Fruit fly (Drosophila melanogaster) whole organism, embryonic: ENCODE measurements around the gene CG2021.

Experiments used
- ATbp ChIP-seq: fragments of 200-800 bp; sonication (Bioruptor generic); optimal IDR thresholded peaks from 2 replicates; lab custom pipeline; 2017; ENCODE audit warnings: missing biosample characterization, mild to moderate bottlenecking, missing genetic modification characterization, missing genetic modification reagents
- Bgb ChIP-seq: fragments of 200-800 bp; sonication (Bioruptor generic); IDR thresholded peaks from 2 replicates; pipeline ENCODE4 v1.3.6; 2022; ENCODE audit warnings: missing biosample characterization, missing genetic modification characterization; ENCODE audit not compliant: partially characterized antibody
- Blimp-1 ChIP-seq: fragments of 200-800 bp; sonication (Bioruptor generic); optimal IDR thresholded peaks from 3 replicates; lab custom pipeline; 2018; ENCODE audit warnings: missing biosample characterization, missing genetic modification characterization, mild to moderate bottlenecking, moderate library complexity, missing genetic modification reagents
- CG10274 ChIP-seq: fragments of 200-800 bp; sonication (Bioruptor generic); optimal IDR thresholded peaks from 3 replicates; lab custom pipeline; 2017; ENCODE audit warnings: missing biosample characterization, mild to moderate bottlenecking, missing genetic modification characterization
- CG11085 ChIP-seq: fragments of 200-800 bp; sonication (Bioruptor generic); IDR thresholded peaks from 2 replicates; pipeline ENCODE4 v1.3.6; 2022; ENCODE audit warnings: missing biosample characterization, missing genetic modification characterization
- CG13123 ChIP-seq: fragments of 200-800 bp; sonication (Bioruptor generic); optimal IDR thresholded peaks from 2 replicates; lab custom pipeline; 2016; ENCODE audit warnings: missing biosample characterization, missing genetic modification characterization
- CG15269 ChIP-seq: fragments of 200-800 bp; sonication (Bioruptor generic); optimal IDR thresholded peaks from 2 replicates; lab custom pipeline; 2018; ENCODE audit warnings: missing biosample characterization, mild to moderate bottlenecking, missing genetic modification characterization, moderate library complexity
- CG1529 ChIP-seq: fragments of 200-800 bp; sonication (Bioruptor generic); optimal IDR thresholded peaks from 3 replicates; lab custom pipeline; 2018; ENCODE audit warnings: missing biosample characterization, missing genetic modification characterization
- CG16779 ChIP-seq: fragments of 200-800 bp; sonication (Bioruptor generic); IDR thresholded peaks from 2 replicates; pipeline ENCODE4 v1.3.6; 2022; ENCODE audit warnings: missing biosample characterization, missing genetic modification characterization
- CG17829 ChIP-seq: fragments of 200-800 bp; optimal IDR thresholded peaks from 2 replicates; lab custom pipeline; 2019; ENCODE audit warnings: missing biosample characterization, mild to moderate bottlenecking, missing genetic modification characterization, moderate library complexity
- CG1832 ChIP-seq: fragments of 200-800 bp; sonication (Bioruptor generic); optimal IDR thresholded peaks from 2 replicates; lab custom pipeline; 2017; ENCODE audit warnings: missing biosample characterization, mild to moderate bottlenecking, missing genetic modification characterization, inconsistent platforms
- CG2199 ChIP-seq: fragments of 200-800 bp; sonication (Bioruptor generic); IDR thresholded peaks from 3 replicates; pipeline ENCODE4 v1.3.6; 2022; ENCODE audit warnings: missing biosample characterization, missing genetic modification characterization
- CG2889 ChIP-seq: fragments of 200-800 bp; sonication (Bioruptor generic); IDR thresholded peaks from 3 replicates; pipeline ENCODE4 v1.3.6; 2022; ENCODE audit warnings: missing biosample characterization, missing genetic modification characterization
- CG42726 ChIP-seq: fragments of 200-800 bp; sonication (Bioruptor generic); IDR thresholded peaks from 2 replicates; pipeline ENCODE4 v1.3.6; 2022; ENCODE audit warnings: missing biosample characterization, missing genetic modification characterization; ENCODE audit not compliant: partially characterized antibody
- CG43689 ChIP-seq: fragments of 200-800 bp; sonication (Bioruptor generic); IDR thresholded peaks from 2 replicates; pipeline ENCODE4 v1.3.6; 2022; ENCODE audit warnings: missing biosample characterization, missing genetic modification characterization
- CG4617 ChIP-seq: fragments of 200-800 bp; sonication (Bioruptor generic); optimal IDR thresholded peaks from 3 replicates; lab custom pipeline; 2016; ENCODE audit warnings: missing biosample characterization, missing genetic modification characterization, borderline replicate concordance
- CG6175 ChIP-seq: fragments of 200-800 bp; sonication (Bioruptor generic); IDR thresholded peaks from 3 replicates; pipeline ENCODE4 v1.3.6; 2022; ENCODE audit warnings: missing biosample characterization, missing genetic modification characterization
- CG7928 ChIP-seq: fragments of 200-800 bp; sonication (Bioruptor generic); optimal IDR thresholded peaks from 2 replicates; lab custom pipeline; 2017; ENCODE audit warnings: missing biosample characterization, mild to moderate bottlenecking, missing genetic modification characterization
- CG9797 ChIP-seq: fragments of 200-800 bp; sonication (Bioruptor generic); optimal IDR thresholded peaks from 3 replicates; lab custom pipeline; 2018; ENCODE audit warnings: missing biosample characterization, mild to moderate bottlenecking, missing genetic modification characterization
- CkIIα-i1 ChIP-seq: fragments of 200-800 bp; sonication (Bioruptor generic); IDR thresholded peaks from 2 replicates; pipeline ENCODE4 v1.3.6; 2022; ENCODE audit warnings: missing biosample characterization, missing genetic modification characterization
- D ChIP-seq, 2 experiments: fragments of 200-800 bp in 1 of 2; fragments of >200 bp in 1 of 2; sonication (Bioruptor generic) in 1 of 2; optimal IDR thresholded peaks; 2 replicates in 1 of 2; 3 replicates in 1 of 2; lab custom pipeline; 2017; ENCODE audit warnings: mild to moderate bottlenecking in 1 of 2, missing biosample characterization in 1 of 2, missing genetic modification characterization in 1 of 2, missing genetic modification reagents in 1 of 2
- HmgZ ChIP-seq: fragments of 200-800 bp; sonication (Bioruptor generic); optimal IDR thresholded peaks from 2 replicates; lab custom pipeline; 2018; ENCODE audit warnings: missing biosample characterization, mild to moderate bottlenecking, missing genetic modification characterization
- Hsf ChIP-seq: fragments of 200-800 bp; sonication (Bioruptor generic); optimal IDR thresholded peaks from 3 replicates; lab custom pipeline; 2016; ENCODE audit warnings: missing biosample characterization, missing genetic modification characterization
- Med ChIP-seq: fragments of 200-800 bp; sonication (Bioruptor generic); peaks from one replicate; lab custom pipeline; 2016; ENCODE audit warnings: missing biosample characterization, missing genetic modification characterization, mild to moderate bottlenecking, inconsistent platforms, moderate library complexity
- Mes4 ChIP-seq: fragments of 200-800 bp; sonication (Bioruptor generic); optimal IDR thresholded peaks from 2 replicates; lab custom pipeline; 2016; ENCODE audit warnings: missing biosample characterization, missing genetic modification characterization
- NC2α ChIP-seq: fragments of 200-800 bp; sonication (Bioruptor generic); optimal IDR thresholded peaks from 2 replicates; lab custom pipeline; 2016; ENCODE audit warnings: missing biosample characterization, missing genetic modification characterization
- Side ChIP-seq: fragments of 200-800 bp; sonication (Bioruptor generic); optimal IDR thresholded peaks from 2 replicates; lab custom pipeline; 2016; ENCODE audit warnings: missing biosample characterization, missing genetic modification characterization
- bigmax ChIP-seq: fragments of 200-800 bp; sonication (Bioruptor generic); optimal IDR thresholded peaks from 2 replicates; lab custom pipeline; 2018; ENCODE audit warnings: missing biosample characterization, mild to moderate bottlenecking, missing genetic modification characterization
- croc ChIP-seq: fragments of 200-800 bp; sonication (Bioruptor generic); conservative IDR thresholded peaks from 3 replicates; pipeline ENCODE4 v1.3.6; 2022; ENCODE audit warnings: missing biosample characterization, missing genetic modification characterization
- dysf ChIP-seq: fragments of 200-800 bp; sonication (Bioruptor generic); IDR thresholded peaks from 3 replicates; pipeline ENCODE4 v1.3.6; 2022; ENCODE audit warnings: missing biosample characterization, missing genetic modification characterization
- eyg ChIP-seq: fragments of 200-800 bp; sonication (Bioruptor generic); optimal IDR thresholded peaks from 3 replicates; lab custom pipeline; 2016; ENCODE audit warnings: missing biosample characterization, missing genetic modification characterization
- fd64A ChIP-seq: fragments of 200-800 bp; sonication (Bioruptor generic); optimal IDR thresholded peaks from 3 replicates; lab custom pipeline; 2018; ENCODE audit warnings: missing biosample characterization, mild to moderate bottlenecking, missing genetic modification characterization
- fru ChIP-seq: fragments of >200 bp; optimal IDR thresholded peaks from 2 replicates; lab custom pipeline; 2017
- ftz-f1 ChIP-seq: fragments of 200-800 bp; sonication (Bioruptor generic); optimal IDR thresholded peaks from 2 replicates; lab custom pipeline; 2016; ENCODE audit warnings: missing biosample characterization, missing genetic modification characterization
- gfzf ChIP-seq: fragments of 200-800 bp; sonication (Bioruptor generic); optimal IDR thresholded peaks from 2 replicates; lab custom pipeline; 2016; ENCODE audit warnings: missing biosample characterization, mild to moderate bottlenecking, missing genetic modification characterization, moderate library complexity
- ind ChIP-seq: fragments of 200-800 bp; sonication (Bioruptor generic); optimal IDR thresholded peaks from 3 replicates; lab custom pipeline; 2016; ENCODE audit warnings: missing biosample characterization, missing genetic modification characterization
- jigr1 ChIP-seq: fragments of 200-800 bp; sonication (Bioruptor generic); IDR thresholded peaks from 3 replicates; pipeline ENCODE4 v1.3.6; 2022; ENCODE audit warnings: missing biosample characterization, missing genetic modification characterization
- odd ChIP-seq: fragments of 200-800 bp; sonication (Bioruptor generic); optimal IDR thresholded peaks from 2 replicates; lab custom pipeline; 2017; ENCODE audit warnings: missing biosample characterization, mild to moderate bottlenecking, missing genetic modification characterization
- otp ChIP-seq: fragments of 200-800 bp; sonication (Bioruptor generic); IDR thresholded peaks from 3 replicates; pipeline ENCODE4, ENCODE4 v1.3.6; 2022; ENCODE audit warnings: missing biosample characterization, missing genetic modification characterization
- pfk ChIP-seq: fragments of 200-800 bp; sonication (Bioruptor generic); optimal IDR thresholded peaks from 2 replicates; lab custom pipeline; 2018; ENCODE audit warnings: missing biosample characterization, mild to moderate bottlenecking, missing genetic modification characterization, moderate library complexity
- prd ChIP-seq, 3 experiments: fragments of >200 bp in 2 of 3; fragments of 200-800 bp in 1 of 3; sonication (Bioruptor generic) in 1 of 3; optimal IDR thresholded peaks in 2 of 3; IDR thresholded peaks in 1 of 3; 2 replicates in 2 of 3; 3 replicates in 1 of 3; pipeline versions ENCODE4 v1.3.6 to Lab custom; 2017 to 2022; ENCODE audit warnings: missing biosample characterization in 1 of 3, missing genetic modification characterization in 1 of 3
- pros ChIP-seq: fragments of 200-800 bp; sonication (Bioruptor generic); optimal IDR thresholded peaks from 3 replicates; lab custom pipeline; 2019; ENCODE audit warnings: missing biosample characterization, mild to moderate bottlenecking, missing genetic modification characterization, moderate library complexity
- schlank ChIP-seq: fragments of 200-800 bp; sonication (Bioruptor generic); optimal IDR thresholded peaks from 2 replicates; lab custom pipeline; 2018; ENCODE audit warnings: missing biosample characterization, mild to moderate bottlenecking, missing genetic modification characterization
- sd ChIP-seq: fragments of 200-800 bp; sonication (Bioruptor generic); optimal IDR thresholded peaks from 3 replicates; lab custom pipeline; 2018; ENCODE audit warnings: missing biosample characterization, mild to moderate bottlenecking, missing genetic modification characterization, moderate library complexity
- shn ChIP-seq: fragments of 200-800 bp; sonication (Bioruptor generic); optimal IDR thresholded peaks from 3 replicates; lab custom pipeline; 2016; ENCODE audit warnings: missing biosample characterization, missing genetic modification characterization
- sob ChIP-seq: fragments of 200-800 bp; sonication (Bioruptor generic); IDR thresholded peaks from 2 replicates; pipeline ENCODE4 v1.3.6; 2022; ENCODE audit warnings: missing biosample characterization, missing genetic modification characterization
- ssp ChIP-seq: fragments of 200-800 bp; sonication (Bioruptor generic); IDR thresholded peaks from 2 replicates; pipeline ENCODE4 v1.3.6; 2022; ENCODE audit warnings: missing biosample characterization, missing genetic modification characterization
- tll ChIP-seq, 2 experiments: fragments of 200-800 bp in 1 of 2; fragments of >200 bp in 1 of 2; sonication (Bioruptor generic) in 1 of 2; optimal IDR thresholded peaks; 2 replicates each; lab custom pipeline; 2017 to 2019; ENCODE audit warnings: missing biosample characterization in 2 of 2, missing genetic modification characterization in 2 of 2, mild to moderate bottlenecking in 1 of 2, moderate library complexity in 1 of 2
- tup ChIP-seq: fragments of 200-800 bp; sonication (Bioruptor generic); optimal IDR thresholded peaks from 2 replicates; lab custom pipeline; 2016; ENCODE audit warnings: missing biosample characterization, mild to moderate bottlenecking, missing genetic modification characterization, moderate library complexity

Gene CG2021

dm6 chr3L:1794943-1795696, 17.9 kb upstream of the CG2021 start, which contains the start of the genes alpha-Spec, dlt and Cdc37 (continued):
- peak; percentile 32 for TF ChIP-seq HmgZ (tag; lab: Kevin White, UChicago)
- peak; percentile 70 for TF ChIP-seq CG17829
- no peak for TF ChIP-seq croc
- no peak for TF ChIP-seq prd (optimal IDR thresholded peaks at IDR 0.05; lab: Kevin White, UChicago)
- TF ChIP-seq prd (GFP tag; IDR thresholded peaks at IDR 0.05; lab: Robert Waterston, UW), result no peak
- no peak for TF ChIP-seq tll (GFP tag; optimal IDR thresholded peaks at IDR 0.05; lab: Kevin White, UChicago)
- TF ChIP-seq CG7928, result peak; percentile 34
- no peak for TF ChIP-seq CG1832 (GFP tag; lab: Kevin White, UChicago)
- no peak for TF ChIP-seq Mes4 (GFP tag; lab: Kevin White, UChicago)
- 0 out of 2 replicates have a peak, but pooled peaks have one; percentile 41 for TF ChIP-seq sob (GFP tag; lab: Robert Waterston, UW)
- peak; percentile 78 for TF ChIP-seq CG4617
- TF ChIP-seq D (optimal IDR thresholded peaks at IDR 0.05; lab: Kevin White, UChicago), result no peak
- no peak for TF ChIP-seq D (GFP tag; optimal IDR thresholded peaks at IDR 0.05; lab: Kevin White, UChicago)
- no peak for TF ChIP-seq fru (lab: Kevin White, UChicago)
- TF ChIP-seq pros (GFP tag; lab: Kevin White, UChicago), result peak; percentile 15
- no peak for TF ChIP-seq Blimp-1 (GFP tag; lab: Kevin White, UChicago)
- no peak for TF ChIP-seq ATbp (GFP tag; lab: Kevin White, UChicago)
- no peak for TF ChIP-seq CG13123
- TF ChIP-seq Bgb (GFP tag; lab: Robert Waterston, UW), result peak; percentile 79
- peak; percentile 92 for TF ChIP-seq gfzf (GFP tag; lab: Kevin White, UChicago)
- TF ChIP-seq Med (GFP tag; lab: Kevin White, UChicago), result peak; percentile 91
- TF ChIP-seq Hsf (GFP tag; lab: Kevin White, UChicago), result peak; percentile 35
- no peak for TF ChIP-seq pfk (GFP tag; lab: Kevin White, UChicago)
- TF ChIP-seq CkIIα-i1 (GFP tag; lab: Robert Waterston, UW), result no peak
- TF ChIP-seq CG2199 (GFP tag; lab: Robert Waterston, UW), result no peak
- peak; percentile 8 for TF ChIP-seq NC2α (GFP tag; lab: Kevin White, UChicago)
- no peak for TF ChIP-seq CG15269
- TF ChIP-seq sd, result no peak
- no peak for TF ChIP-seq fd64A
- no peak for TF ChIP-seq jigr1
- peak; percentile 30 for TF ChIP-seq Side
- TF ChIP-seq odd (GFP tag; lab: Kevin White, UChicago), result no peak
- no peak for TF ChIP-seq tup
- TF ChIP-seq ind (GFP tag; lab: Kevin White, UChicago), result no peak
- no peak for TF ChIP-seq schlank (tag; lab: Kevin White, UChicago)
- TF ChIP-seq CG9797, result peak; percentile 88
- no peak for TF ChIP-seq CG11085 (GFP tag; lab: Robert Waterston, UW)
- TF ChIP-seq ssp (GFP tag; lab: Robert Waterston, UW), result 0 out of 2 replicates have a peak, but pooled peaks have one; percentile 19
- TF ChIP-seq CG42726 (GFP tag; lab: Robert Waterston, UW), result peak; percentile 66
- TF ChIP-seq CG10274 (GFP tag; lab: Kevin White, UChicago), result no peak
- peak; percentile 34 for TF ChIP-seq eyg (GFP tag; lab: Kevin White, UChicago)
- TF ChIP-seq CG1529 (GFP tag; lab: Kevin White, UChicago), result no peak
- TF ChIP-seq CG43689 (GFP tag; lab: Robert Waterston, UW), result no peak
- TF ChIP-seq CG2889 (GFP tag; lab: Robert Waterston, UW), result no peak
- TF ChIP-seq CG16779 (GFP tag; lab: Robert Waterston, UW), result no peak
- TF ChIP-seq shn (GFP tag; lab: Kevin White, UChicago), result no peak
- no peak for TF ChIP-seq otp
- no peak for TF ChIP-seq bigmax (GFP tag; lab: Kevin White, UChicago)
- no peak for TF ChIP-seq CG6175 (GFP tag; lab: Robert Waterston, UW)
- TF ChIP-seq dysf (GFP tag; lab: Robert Waterston, UW), result 0 out of 3 replicates have a peak, but pooled peaks have one; percentile 16
- no peak for TF ChIP-seq ftz-f1 (GFP tag; lab: Kevin White, UChicago)
